Worm (Caenorhabditis elegans) whole organism, midembryonic: ENCODE results near the gene btb-14.

ENCODE experiments used
- T22C8.4 ChIP-seq: fragments of 200-800 bp; sonication (Bioruptor generic); IDR thresholded peaks from 2 replicates; pipeline ENCODE4 v1.3.6; 2022; ENCODE audit warnings: missing genetic modification characterization, missing compliant biosample characterization
- cog-1 ChIP-seq: sonication (generic microtip); optimal IDR thresholded peaks from 2 replicates; lab custom pipeline; 2016; ENCODE audit warnings: missing genetic modification characterization, missing compliant biosample characterization
- flt-1 ChIP-seq: fragments of 200-800 bp; sonication (Bioruptor generic); IDR thresholded peaks from 2 replicates; pipeline ENCODE4 v1.3.6; 2022; ENCODE audit warnings: missing genetic modification characterization, missing compliant biosample characterization
- klf-2 ChIP-seq: fragments of 200-800 bp; sonication (Bioruptor generic); conservative IDR thresholded peaks from 2 replicates; pipeline ENCODE4 v1.3.6; 2022; ENCODE audit warnings: missing genetic modification reagents, missing genetic modification characterization, missing compliant biosample characterization
- med-1 ChIP-seq: sonication (generic microtip); optimal IDR thresholded peaks from 2 replicates; lab custom pipeline; 2017; ENCODE audit warnings: missing genetic modification characterization, mild to moderate bottlenecking, missing compliant biosample characterization, antibody characterized with exemption, missing genetic modification reagents; ENCODE audit not compliant: insufficient read depth
- ref-1 ChIP-seq: fragments of 200-800 bp; sonication (Bioruptor generic); conservative IDR thresholded peaks from 2 replicates; pipeline ENCODE4 v1.3.6; 2022; ENCODE audit warnings: missing genetic modification reagents, missing genetic modification characterization, missing compliant biosample characterization
- tab-1 ChIP-seq: fragments of 200-800 bp; sonication (Bioruptor generic); IDR thresholded peaks from 2 replicates; pipeline ENCODE4 v1.3.6; 2022; ENCODE audit warnings: missing genetic modification characterization, missing compliant biosample characterization
- ztf-23 ChIP-seq: fragments of 200-800 bp; sonication (Bioruptor generic); IDR thresholded peaks from 2 replicates; pipeline ENCODE4 v1.3.6; 2022; ENCODE audit warnings: missing genetic modification reagents, missing genetic modification characterization, missing compliant biosample characterization
- ztf-29 ChIP-seq: fragments of 200-800 bp; sonication (Bioruptor generic); IDR thresholded peaks from 2 replicates; pipeline ENCODE4 v1.3.6; 2022; ENCODE audit warnings: missing genetic modification reagents, missing genetic modification characterization, missing compliant biosample characterization

btb-14 gene

ce11 chrII:12346289-12346989, 36.8 kb upstream of the btb-14 start:
- TF ChIP-seq tab-1 (GFP tag; lab: Robert Waterston, UW) (no peak), med-1 (GFP tag; lab: Kevin White, UChicago) (no peak), T22C8.4 (no peak)

DNA sequence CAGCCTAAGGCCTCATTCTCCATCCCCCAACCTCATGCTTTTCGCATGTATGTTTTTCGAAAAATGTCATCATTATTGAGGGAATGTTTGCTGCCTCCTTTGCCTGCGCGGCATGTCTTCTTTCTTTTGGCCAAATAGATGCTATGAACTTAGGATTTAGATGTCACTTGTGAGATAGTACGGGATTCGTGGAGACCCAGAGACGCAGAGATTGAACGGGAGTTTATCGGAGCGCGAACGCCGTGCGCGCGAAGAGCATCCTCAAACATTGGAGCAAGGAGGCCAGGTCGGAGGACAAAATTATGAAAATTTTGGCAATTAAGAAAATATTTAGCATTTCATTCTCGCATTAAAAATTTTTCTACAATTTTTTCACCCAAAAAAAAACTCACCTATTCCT, 34.3 kb upstream of the btb-14 start:
- no peak for TF ChIP-seq klf-2
- no peak for TF ChIP-seq ztf-29 (GFP tag; lab: Robert Waterston, UW)
- TF ChIP-seq ref-1 (GFP tag; lab: Robert Waterston, UW) = no peak
- no peak for TF ChIP-seq ztf-23
- TF ChIP-seq tab-1 (GFP tag; lab: Robert Waterston, UW) = no peak
- no peak for TF ChIP-seq med-1 (GFP tag; lab: Kevin White, UChicago)

DNA sequence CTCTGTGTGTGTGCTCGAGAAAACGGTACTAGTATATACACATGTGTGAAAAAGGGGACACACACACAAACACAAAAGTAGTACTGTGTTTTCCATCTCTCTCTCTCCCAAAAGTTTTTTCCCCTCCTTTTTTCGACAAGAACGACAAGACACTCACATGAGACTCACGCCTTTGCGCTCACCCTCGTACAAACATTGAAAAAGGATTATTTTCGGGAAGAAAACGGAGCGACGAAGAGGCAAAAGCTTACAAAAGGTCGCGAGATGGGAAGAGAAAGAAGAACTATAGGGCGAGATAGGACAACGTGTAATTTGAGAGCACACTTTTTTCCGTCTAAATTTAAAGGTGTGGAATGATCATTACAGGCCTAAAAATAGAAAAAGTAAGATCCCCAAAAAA, 33.4 kb upstream of the btb-14 start:
- TF ChIP-seq tab-1 (GFP tag; lab: Robert Waterston, UW) = no peak
- TF ChIP-seq med-1 (GFP tag; lab: Kevin White, UChicago) = no peak
- no peak for TF ChIP-seq flt-1 (GFP tag; lab: Robert Waterston, UW)
- no peak for TF ChIP-seq ztf-23
- TF ChIP-seq ztf-29 (GFP tag; lab: Robert Waterston, UW) = no peak
- no peak for TF ChIP-seq cog-1 (tag; lab: Kevin White, UChicago)
- no peak for TF ChIP-seq T22C8.4
- TF ChIP-seq klf-2 = no peak
- no peak for TF ChIP-seq ref-1 (GFP tag; lab: Robert Waterston, UW)

DNA sequence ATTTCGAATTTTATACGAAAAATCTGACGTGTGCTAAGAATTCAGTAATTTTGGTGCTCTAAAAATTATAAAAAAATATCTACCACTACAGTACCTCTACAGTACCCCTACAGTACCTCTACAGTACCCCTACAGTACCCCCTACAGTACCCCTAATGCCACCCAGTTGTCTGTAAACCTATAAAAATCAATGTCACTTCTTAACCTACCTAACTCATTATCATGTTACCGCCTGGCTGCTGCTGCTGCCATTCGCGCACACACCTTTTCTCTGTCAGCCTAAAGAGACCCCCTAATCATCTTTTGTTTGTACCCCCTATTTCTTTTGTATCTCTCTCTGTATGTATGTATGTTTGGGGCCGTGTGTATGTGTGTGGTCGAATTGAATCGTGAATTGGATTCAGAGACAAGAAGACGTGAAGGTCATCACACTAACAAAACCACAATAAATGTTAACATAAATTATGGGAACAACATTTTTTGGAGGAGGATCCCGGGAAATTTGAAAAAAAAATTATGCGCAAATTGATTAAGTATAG, 32.5 kb upstream of the btb-14 start:
- TF ChIP-seq med-1 (GFP tag; lab: Kevin White, UChicago) (no peak), tab-1 (GFP tag; lab: Robert Waterston, UW) (peak; percentile 60; the same call in 1 of the 2 replicates)

DNA sequence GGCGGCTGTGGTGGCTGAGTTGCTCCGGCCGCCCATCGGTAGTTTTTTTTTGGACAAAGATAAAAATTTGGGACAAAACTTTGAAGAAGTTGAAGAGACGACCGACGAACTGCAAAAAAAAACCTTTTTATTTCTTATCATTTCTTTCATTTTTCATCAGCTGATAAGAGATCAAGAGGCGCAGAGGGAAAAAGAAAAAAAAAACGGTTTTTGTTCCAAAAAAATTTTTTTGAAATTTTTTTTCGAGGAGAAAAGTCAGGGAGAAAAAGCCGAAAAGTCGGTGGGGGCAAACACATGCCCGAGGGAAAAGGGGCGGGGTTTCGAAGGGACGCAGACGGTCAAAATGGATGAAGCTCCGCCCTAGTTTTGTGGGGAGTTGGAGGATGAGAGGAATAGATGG, 31.1 kb upstream of the btb-14 start, which contains the start of gene ras-1:
Gene ras-1 (minus strand): TSS at position 129 of the 400 bp plus-strand sequence.
- TF ChIP-seq ref-1 (GFP tag; lab: Robert Waterston, UW) = no peak
- TF ChIP-seq T22C8.4 = no peak
- no peak for TF ChIP-seq tab-1 (GFP tag; lab: Robert Waterston, UW)
- no peak for TF ChIP-seq ztf-29 (GFP tag; lab: Robert Waterston, UW)
- TF ChIP-seq ztf-23 = no peak
- TF ChIP-seq flt-1 (GFP tag; lab: Robert Waterston, UW) = no peak

DNA sequence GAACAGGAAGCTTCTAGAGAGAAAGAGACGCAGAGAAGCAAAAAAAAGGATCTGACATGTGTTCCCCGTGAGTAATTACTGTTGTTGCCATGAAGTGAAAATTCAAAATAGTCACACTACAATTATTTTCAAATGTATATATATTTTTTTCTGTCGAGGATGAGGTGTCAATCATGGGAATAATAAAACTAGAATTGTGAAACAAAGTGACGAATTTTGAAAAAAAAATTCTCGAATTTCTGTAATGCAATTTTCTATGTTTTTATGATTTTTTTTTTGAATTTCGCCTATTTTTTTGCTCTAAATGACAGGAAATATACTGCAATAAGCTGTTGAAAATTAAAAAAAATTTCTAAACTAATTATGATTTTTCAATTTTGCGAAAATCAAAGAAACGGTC, 30.2 kb upstream of the btb-14 start:
- TF ChIP-seq T22C8.4 = no peak
- TF ChIP-seq tab-1 (GFP tag; lab: Robert Waterston, UW) = no peak
- TF ChIP-seq ref-1 (GFP tag; lab: Robert Waterston, UW) = no peak
- TF ChIP-seq med-1 (GFP tag; lab: Kevin White, UChicago) = no peak
- TF ChIP-seq cog-1 (tag; lab: Kevin White, UChicago) = no peak
- TF ChIP-seq flt-1 (GFP tag; lab: Robert Waterston, UW) = no peak

ce11 chrII:12353816-12354215, 29.4 kb upstream of the btb-14 start:
- TF ChIP-seq tab-1 (GFP tag; lab: Robert Waterston, UW) = no peak
- TF ChIP-seq ztf-29 (GFP tag; lab: Robert Waterston, UW) = no peak
- no peak for TF ChIP-seq T22C8.4
- no peak for TF ChIP-seq ztf-23
- TF ChIP-seq flt-1 (GFP tag; lab: Robert Waterston, UW) = no peak
- no peak for TF ChIP-seq cog-1 (tag; lab: Kevin White, UChicago)
- TF ChIP-seq klf-2 = no peak
- TF ChIP-seq med-1 (GFP tag; lab: Kevin White, UChicago) = no peak
- no peak for TF ChIP-seq ref-1 (GFP tag; lab: Robert Waterston, UW)

DNA sequence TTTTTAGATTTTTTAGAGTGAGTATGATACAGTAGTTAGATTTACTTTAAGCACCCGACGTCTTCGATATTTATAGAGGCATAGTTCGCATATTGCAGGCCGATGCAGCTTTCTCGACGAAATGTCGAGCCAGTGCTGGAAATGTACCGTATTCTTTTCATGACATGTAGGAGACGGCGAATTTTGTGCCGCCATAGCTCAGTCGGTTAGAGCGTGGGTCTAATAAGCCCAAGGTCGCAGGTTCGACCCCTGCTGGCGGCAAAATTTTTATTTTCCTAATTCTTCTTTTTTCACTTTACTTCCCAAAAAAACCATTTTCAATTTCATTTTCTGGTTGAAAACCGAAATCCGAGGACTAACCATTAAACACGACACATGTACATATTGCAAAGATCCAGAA, 21.0 kb upstream of the btb-14 start:
- TF ChIP-seq ztf-29 (GFP tag; lab: Robert Waterston, UW) (0 out of 2 replicates have a peak, but pooled peaks have one; percentile 49), T22C8.4 (no peak), klf-2 (no peak), tab-1 (GFP tag; lab: Robert Waterston, UW) (no peak), flt-1 (GFP tag; lab: Robert Waterston, UW) (peak; percentile 73), med-1 (GFP tag; lab: Kevin White, UChicago) (no peak), ref-1 (GFP tag; lab: Robert Waterston, UW) (0 out of 2 replicates have a peak, but pooled peaks have one; percentile 29), cog-1 (tag; lab: Kevin White, UChicago) (no peak), ztf-23 (no peak)

DNA sequence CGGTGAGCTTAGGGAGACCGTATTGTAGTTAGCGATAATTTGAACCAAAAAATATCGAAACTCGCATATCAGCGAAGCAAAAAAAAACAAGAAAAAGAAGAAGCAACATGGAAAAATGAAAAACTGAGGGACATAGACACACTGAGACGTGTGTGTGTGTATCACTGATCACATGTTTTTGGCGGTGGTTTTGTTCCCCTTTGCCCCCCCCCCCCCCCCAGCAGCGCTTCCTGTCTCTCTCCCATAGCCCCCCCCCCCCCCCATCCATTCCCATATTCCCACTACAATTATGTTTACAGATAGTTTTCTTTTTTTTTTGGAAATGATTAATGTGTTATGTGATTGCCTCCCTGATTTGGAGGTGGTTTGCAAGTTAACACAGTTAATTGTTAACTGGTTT, 14.1 kb upstream of the btb-14 start:
- TF ChIP-seq ref-1 (GFP tag; lab: Robert Waterston, UW) (no peak), T22C8.4 (no peak), ztf-23 (no peak), med-1 (GFP tag; lab: Kevin White, UChicago) (no peak), tab-1 (GFP tag; lab: Robert Waterston, UW) (no peak), klf-2 (no peak), flt-1 (GFP tag; lab: Robert Waterston, UW) (no peak), cog-1 (tag; lab: Kevin White, UChicago) (no peak), ztf-29 (GFP tag; lab: Robert Waterston, UW) (no peak)

DNA sequence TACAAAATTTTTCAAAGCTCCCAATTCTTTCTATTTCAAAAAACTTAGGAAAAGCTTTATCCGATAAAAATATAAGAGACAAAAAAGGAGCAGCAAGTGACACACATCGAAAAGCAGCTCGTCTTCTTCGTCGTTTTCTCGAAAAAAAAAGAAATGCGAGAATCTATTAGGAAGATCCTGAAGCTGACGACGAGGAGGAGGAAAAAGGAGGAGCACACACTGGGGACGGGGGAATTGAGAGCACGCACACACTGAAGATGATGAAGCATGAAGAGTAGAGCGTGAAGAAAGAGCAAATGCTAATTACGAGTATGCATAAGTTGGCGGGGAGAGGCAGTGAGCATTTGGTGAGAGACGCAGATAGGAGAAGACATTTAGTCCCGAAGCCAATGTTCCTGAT, 9.3 kb upstream of the btb-14 start:
- TF ChIP-seq ref-1 (GFP tag; lab: Robert Waterston, UW) (no peak), ztf-23 (no peak), tab-1 (GFP tag; lab: Robert Waterston, UW) (no peak), cog-1 (tag; lab: Kevin White, UChicago) (no peak), T22C8.4 (no peak), med-1 (GFP tag; lab: Kevin White, UChicago) (no peak), klf-2 (no peak), ztf-29 (GFP tag; lab: Robert Waterston, UW) (no peak), flt-1 (GFP tag; lab: Robert Waterston, UW) (no peak)
